In genomic region chr3L:607551-608314, dm6 we compare ENCODE assay signal across 1 fruit fly cellular context.
TF ChIP-seq lines count a peak whose summit lies in the region.

No protein-coding gene starts in this region.

TF ChIP-seq in whole organism, embryonic, 481 proteins besides CTCF, POLR2A, EP300 and RAD21 (continued from another document):
- TF ChIP-seq HmgZ (tag; optimal IDR thresholded peaks at IDR 0.05; lab: Kevin White, UChicago): no peak
- no peak for TF ChIP-seq CG10267 (tag; optimal IDR thresholded peaks at IDR 0.05; lab: Kevin White, UChicago)
- no peak for TF ChIP-seq dmrt11E (tag; optimal IDR thresholded peaks at IDR 0.05; lab: Kevin White, UChicago)
- peak; percentile 55; the same call in 1 of the 2 replicates for TF ChIP-seq CG4360 (GFP tag; IDR thresholded peaks at IDR 0.05; lab: Robert Waterston, UW)
- no peak for TF ChIP-seq CG1024 (GFP tag; IDR thresholded peaks at IDR 0.05; lab: Robert Waterston, UW)
- no peak for TF ChIP-seq inv (GFP tag; IDR thresholded peaks at IDR 0.05; lab: Robert Waterston, UW; ENCODE audit: partially characterized antibody)
- no peak for TF ChIP-seq aop (GFP tag; IDR thresholded peaks at IDR 0.05; lab: Robert Waterston, UW)
